Worm (Caenorhabditis elegans): ENCODE data around the gene Y41G9A.5.

DNA sequence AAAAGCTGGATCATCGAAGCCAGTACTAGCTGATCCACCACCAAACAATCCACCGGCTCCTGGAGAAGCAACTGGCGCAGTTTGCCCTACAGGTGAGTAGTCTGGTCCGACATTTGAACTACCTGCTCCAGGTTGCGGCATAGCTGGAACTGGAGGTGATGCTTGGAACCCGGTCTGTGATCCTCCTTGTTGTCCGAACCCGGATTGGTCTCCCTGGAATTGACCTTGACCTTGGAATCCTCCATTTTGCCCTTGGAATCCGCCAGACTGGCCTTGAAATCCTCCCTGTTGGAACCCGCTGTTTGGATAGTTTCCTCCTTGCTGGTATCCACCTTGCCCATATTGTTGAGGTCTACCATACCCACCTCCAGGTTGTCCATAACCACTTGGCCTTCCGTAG is 517 bp upstream of the Y41G9A.5 start:
- TF ChIP-seq tbx-11 (GFP tag; IDR thresholded peaks at IDR 0.05) (no peak), ama-1 (optimal IDR thresholded peaks at IDR 0.05) (no peak), ets-7 (tag; optimal IDR thresholded peaks at IDR 0.05) (no peak)
